Worm (Caenorhabditis elegans): ENCODE results near the gene spp-31.

DNA sequence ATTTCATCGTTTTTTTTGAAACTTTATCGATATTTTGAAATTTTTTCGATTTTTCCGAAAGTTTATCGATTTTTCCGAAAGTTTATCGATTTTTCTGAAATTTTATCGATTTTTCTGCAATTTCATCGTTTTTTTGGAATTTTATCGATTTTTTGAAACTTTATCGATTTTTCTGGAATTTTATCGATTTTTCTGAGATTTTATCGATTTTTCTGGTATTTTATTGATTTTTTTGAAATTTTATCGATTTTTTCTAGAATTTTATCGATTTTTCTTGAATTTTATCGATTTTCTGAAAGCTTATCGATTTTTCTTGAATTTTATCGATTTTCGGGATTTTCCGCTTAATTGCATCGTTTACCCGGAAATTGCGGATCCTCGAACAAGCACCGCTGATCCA lies 37.1 kb downstream of the spp-31 start:
- TF ChIP-seq dpl-1 (GFP tag; optimal IDR thresholded peaks at IDR 0.05) (no peak), unc-62 (GFP tag; optimal IDR thresholded peaks at IDR 0.05) (no peak), F22D6.2 (tag; optimal IDR thresholded peaks at IDR 0.05) (no peak), snpc-4 (GFP tag; optimal IDR thresholded peaks at IDR 0.05) (no peak), snpc-4 (tag; optimal IDR thresholded peaks at IDR 0.05) (no peak), ceh-40 (GFP tag; IDR thresholded peaks at IDR 0.05) (no peak), F33H1.4 (GFP tag; IDR thresholded peaks at IDR 0.05) (no peak), ama-1 (optimal IDR thresholded peaks at IDR 0.05) (no peak), ama-1 (GFP tag; optimal IDR thresholded peaks at IDR 0.05) (no peak)

Data from whole organism, young adult.